Worm (Caenorhabditis elegans) whole organism, L4 larva: ENCODE measurements around the gene F13E6.2.
A peak's percentile ranks its signal among the peaks of the same experiment; 100 is the strongest.

Experiments used
- D1046.2 ChIP-seq: fragments of 200-800 bp; sonication (Bioruptor generic); IDR thresholded peaks from 2 replicates; pipeline ENCODE4 v1.3.6; 2022; ENCODE audit warnings: missing genetic modification characterization, missing compliant biosample characterization
- F44E2.7 ChIP-seq: fragments of 200-800 bp; sonication (Bioruptor generic); IDR thresholded peaks from 2 replicates; pipeline ENCODE4 v2.1.2; 2022; ENCODE audit warnings: missing genetic modification characterization, missing compliant biosample characterization
- R02D3.7 ChIP-seq: fragments of 150-350 bp; sonication (generic microtip); optimal IDR thresholded peaks from 3 replicates; lab custom pipeline; 2014; ENCODE audit warnings: missing biosample characterization, missing genetic modification characterization
- Y105C5A.15 ChIP-seq: fragments of 200-800 bp; sonication (Bioruptor generic); IDR thresholded peaks from 2 replicates; pipeline ENCODE4 v1.3.6; 2022; ENCODE audit warnings: missing genetic modification characterization, missing compliant biosample characterization
- Y48G9A.11 ChIP-seq: fragments of 200-800 bp; sonication (Bioruptor generic); IDR thresholded peaks from 2 replicates; pipeline ENCODE4 v1.3.6; 2022; ENCODE audit warnings: missing genetic modification reagents, missing genetic modification characterization, missing compliant biosample characterization
- Y5F2A.4 ChIP-seq: fragments of 200-800 bp; sonication (Bioruptor generic); optimal IDR thresholded peaks from 2 replicates; lab custom pipeline; 2018; ENCODE audit warnings: mild to moderate bottlenecking, missing genetic modification characterization, missing compliant biosample characterization
- Y75B8A.6 ChIP-seq: fragments of 200-800 bp; sonication (Bioruptor generic); IDR thresholded peaks from 2 replicates; pipeline ENCODE4 v1.3.6; 2022; ENCODE audit warnings: missing genetic modification reagents, missing genetic modification characterization, missing compliant biosample characterization
- arid-1 ChIP-seq: fragments of 200-800 bp; sonication (Bioruptor generic); conservative IDR thresholded peaks from 2 replicates; pipeline ENCODE4 v1.3.6; 2022; ENCODE audit warnings: missing genetic modification reagents, missing genetic modification characterization, missing compliant biosample characterization
- ceh-20 ChIP-seq: fragments of 200-800 bp; sonication (Bioruptor generic); IDR thresholded peaks from 2 replicates; pipeline ENCODE4 v1.3.6; 2022; ENCODE audit warnings: missing genetic modification reagents, missing genetic modification characterization, missing compliant biosample characterization
- ceh-44 ChIP-seq: fragments of 200-800 bp; sonication (Bioruptor generic); IDR thresholded peaks from 2 replicates; pipeline ENCODE4 v1.3.6; 2022; ENCODE audit warnings: missing genetic modification reagents, missing genetic modification characterization, missing compliant biosample characterization
- ceh-82 ChIP-seq: sonication (generic microtip); optimal IDR thresholded peaks from 2 replicates; lab custom pipeline; 2017; ENCODE audit warnings: missing biosample characterization, missing genetic modification characterization
- daf-12 ChIP-seq: fragments of 150-350 bp; optimal IDR thresholded peaks from 2 replicates; lab custom pipeline; 2014; ENCODE audit warnings: missing biosample characterization, missing genetic modification reagents, missing genetic modification characterization
- daf-16 ChIP-seq, 3 experiments: sonication (generic microtip); optimal IDR thresholded peaks; 2 replicates each; lab custom pipeline; 2016 to 2017; ENCODE audit warnings: missing genetic modification characterization in 3 of 3, missing genetic modification reagents in 3 of 3, mild to moderate bottlenecking in 2 of 3, missing compliant biosample characterization in 2 of 3, missing biosample characterization in 1 of 3, moderate library complexity in 1 of 3
- daf-8 ChIP-seq: fragments of 200-800 bp; sonication (Bioruptor generic); IDR thresholded peaks from 2 replicates; pipeline ENCODE4 v1.3.6; 2022; ENCODE audit warnings: missing genetic modification characterization, missing compliant biosample characterization
- dmd-8 ChIP-seq: fragments of 200-800 bp; sonication (Bioruptor generic); IDR thresholded peaks from 2 replicates; pipeline ENCODE4 v1.3.6; 2022; ENCODE audit warnings: missing genetic modification characterization, missing compliant biosample characterization
- dmd-9 ChIP-seq: fragments of 200-800 bp; sonication (Bioruptor generic); IDR thresholded peaks from 2 replicates; pipeline ENCODE4 v1.3.6; 2022; ENCODE audit warnings: missing genetic modification reagents, missing genetic modification characterization, missing compliant biosample characterization
- fkh-10 ChIP-seq: fragments of 150-350 bp; optimal IDR thresholded peaks from 2 replicates; lab custom pipeline; 2014; ENCODE audit warnings: missing biosample characterization, missing genetic modification reagents, missing genetic modification characterization
- hlh-11 ChIP-seq: fragments of 200-800 bp; sonication (Bioruptor generic); optimal IDR thresholded peaks from 2 replicates; lab custom pipeline; 2018; ENCODE audit warnings: mild to moderate bottlenecking, missing genetic modification characterization, missing compliant biosample characterization
- hlh-30 ChIP-seq: sonication (generic microtip); optimal IDR thresholded peaks from 2 replicates; lab custom pipeline; 2017; ENCODE audit warnings: antibody characterized with exemption, mild to moderate bottlenecking, missing genetic modification characterization, missing compliant biosample characterization; ENCODE audit not compliant: insufficient read depth
- hmg-1.1 ChIP-seq: fragments of 200-800 bp; sonication (Bioruptor generic); IDR thresholded peaks from 2 replicates; pipeline ENCODE4 v1.3.6; 2022; ENCODE audit warnings: missing genetic modification reagents, missing genetic modification characterization, missing compliant biosample characterization
- jun-1 ChIP-seq: fragments of 150-350 bp; optimal IDR thresholded peaks from 2 replicates; lab custom pipeline; 2014; ENCODE audit warnings: missing biosample characterization, missing genetic modification reagents, missing genetic modification characterization
- lin-29 ChIP-seq: fragments of 200-800 bp; sonication (Bioruptor generic); IDR thresholded peaks from 2 replicates; pipeline ENCODE4 v1.3.6; 2022; ENCODE audit warnings: missing genetic modification reagents, missing genetic modification characterization, missing compliant biosample characterization
- madf-9 ChIP-seq: fragments of 200-800 bp; sonication (Bioruptor generic); conservative IDR thresholded peaks from 2 replicates; pipeline ENCODE4 v1.3.6; 2022; ENCODE audit warnings: missing genetic modification reagents, missing genetic modification characterization, missing compliant biosample characterization
- mdl-1 ChIP-seq, 2 experiments: fragments of 150-350 bp in 1 of 2; sonication (generic microtip) in 1 of 2; optimal IDR thresholded peaks; 2 replicates each; lab custom pipeline; 2014 to 2017; ENCODE audit warnings: missing biosample characterization in 2 of 2, missing genetic modification characterization in 2 of 2
- mdt-29 ChIP-seq: fragments of 200-800 bp; sonication (Bioruptor generic); IDR thresholded peaks from 2 replicates; pipeline ENCODE4 v1.3.6; 2022; ENCODE audit warnings: missing genetic modification reagents, missing genetic modification characterization, missing compliant biosample characterization
- mep-1 ChIP-seq: fragments of 150-350 bp; sonication (generic microtip); optimal IDR thresholded peaks from 3 replicates; lab custom pipeline; 2014; ENCODE audit warnings: missing biosample characterization, missing genetic modification characterization
- mxl-2 ChIP-seq: fragments of 200-800 bp; sonication (Bioruptor generic); conservative IDR thresholded peaks from 2 replicates; pipeline ENCODE4 v1.3.6; 2022; ENCODE audit warnings: missing genetic modification reagents, missing genetic modification characterization, missing compliant biosample characterization
- mxl-3 ChIP-seq: fragments of 200-800 bp; sonication (Bioruptor generic); optimal IDR thresholded peaks from 2 replicates; lab custom pipeline; 2018; ENCODE audit warnings: mild to moderate bottlenecking, missing genetic modification characterization, missing compliant biosample characterization
- nhr-10 ChIP-seq: fragments of 150-350 bp; optimal IDR thresholded peaks from 2 replicates; lab custom pipeline; 2014; ENCODE audit warnings: missing biosample characterization, missing genetic modification characterization
- nhr-25 ChIP-seq: sonication (generic microtip); optimal IDR thresholded peaks from 2 replicates; lab custom pipeline; 2017; ENCODE audit warnings: missing genetic modification characterization, mild to moderate bottlenecking, missing compliant biosample characterization, antibody characterized with exemption, moderate library complexity, borderline replicate concordance; ENCODE audit not compliant: insufficient read depth
- nhr-28 ChIP-seq: fragments of 150-350 bp; optimal IDR thresholded peaks from 2 replicates; lab custom pipeline; 2014; ENCODE audit warnings: missing biosample characterization, missing genetic modification characterization
- nhr-41 ChIP-seq: fragments of 200-800 bp; sonication (Bioruptor generic); IDR thresholded peaks from 2 replicates; pipeline ENCODE4 v1.3.6; 2022; ENCODE audit warnings: missing genetic modification reagents, missing genetic modification characterization, missing compliant biosample characterization
- nhr-42 ChIP-seq: fragments of 200-800 bp; sonication (Bioruptor generic); IDR thresholded peaks from 2 replicates; pipeline ENCODE4 v1.3.6; 2022; ENCODE audit warnings: missing genetic modification characterization, missing compliant biosample characterization
- nhr-48 ChIP-seq: sonication (generic microtip); optimal IDR thresholded peaks from 2 replicates; lab custom pipeline; 2016; ENCODE audit warnings: mild to moderate bottlenecking, missing genetic modification characterization, missing compliant biosample characterization
- nhr-6 ChIP-seq: fragments of 150-350 bp; optimal IDR thresholded peaks from 2 replicates; lab custom pipeline; 2014; ENCODE audit warnings: missing biosample characterization, missing genetic modification characterization
- nhr-76 ChIP-seq: fragments of 150-350 bp; optimal IDR thresholded peaks from 2 replicates; lab custom pipeline; 2014; ENCODE audit warnings: missing biosample characterization, missing genetic modification characterization
- pha-4 ChIP-seq, 2 experiments: fragments of 150-350 bp in 1 of 2; fragments of 200-800 bp in 1 of 2; sonication (Bioruptor generic) in 1 of 2; IDR thresholded peaks in 1 of 2; optimal IDR thresholded peaks in 1 of 2; 2 replicates each; pipeline versions ENCODE4 v1.3.6 to Lab custom; 2014 to 2022; ENCODE audit warnings: missing genetic modification characterization in 2 of 2, missing genetic modification reagents in 2 of 2, missing biosample characterization in 1 of 2, missing compliant biosample characterization in 1 of 2
- rbr-2 ChIP-seq: sonication (generic microtip); optimal IDR thresholded peaks from 2 replicates; lab custom pipeline; 2016; ENCODE audit warnings: missing genotype, missing genetic modification characterization, missing compliant biosample characterization
- sdz-12 ChIP-seq: fragments of 200-800 bp; sonication (Bioruptor generic); optimal IDR thresholded peaks from 2 replicates; lab custom pipeline; 2018; ENCODE audit warnings: mild to moderate bottlenecking, missing genetic modification characterization, missing compliant biosample characterization
- skn-1 ChIP-seq: fragments of 150-350 bp; optimal IDR thresholded peaks from 2 replicates; lab custom pipeline; 2014; ENCODE audit warnings: missing biosample characterization, missing genetic modification characterization
- snpc-4 ChIP-seq: fragments of 150-350 bp; optimal IDR thresholded peaks from 2 replicates; lab custom pipeline; 2014; ENCODE audit warnings: missing biosample characterization, missing genetic modification characterization
- spr-3 ChIP-seq: fragments of 200-800 bp; sonication (Bioruptor generic); optimal IDR thresholded peaks from 2 replicates; lab custom pipeline; 2018; ENCODE audit warnings: mild to moderate bottlenecking, missing genetic modification characterization, missing compliant biosample characterization
- tra-1 ChIP-seq: fragments of 200-800 bp; sonication (Bioruptor generic); IDR thresholded peaks from 2 replicates; pipeline ENCODE4 v1.3.6; 2022; ENCODE audit warnings: missing genetic modification reagents, missing genetic modification characterization, missing compliant biosample characterization
- unc-130 ChIP-seq: sonication (generic microtip); optimal IDR thresholded peaks from 2 replicates; lab custom pipeline; 2016; ENCODE audit warnings: missing genetic modification reagents, missing genetic modification characterization, missing compliant biosample characterization
- unc-39 ChIP-seq: sonication (generic microtip); optimal IDR thresholded peaks from 2 replicates; lab custom pipeline; 2017; ENCODE audit warnings: missing biosample characterization, missing genetic modification characterization
- unc-62 ChIP-seq, 3 experiments: fragments of 150-350 bp in 1 of 3; sonication (generic microtip); optimal IDR thresholded peaks in 2 of 3; peaks in 1 of 3; 1 replicate in 1 of 3; 2 replicates in 2 of 3; lab custom pipeline; 2014 to 2017; ENCODE audit warnings: missing biosample characterization in 3 of 3, missing genetic modification characterization in 3 of 3, missing genetic modification reagents in 3 of 3, missing genotype in 1 of 3
- zfp-3 ChIP-seq: fragments of 200-800 bp; sonication (Bioruptor generic); conservative IDR thresholded peaks from 2 replicates; pipeline ENCODE4 v1.3.6; 2022; ENCODE audit warnings: missing genetic modification reagents, missing genetic modification characterization, missing compliant biosample characterization
- zip-11 ChIP-seq: fragments of 200-800 bp; sonication (Bioruptor generic); IDR thresholded peaks from 2 replicates; pipeline ENCODE4 v1.3.6; 2022; ENCODE audit warnings: missing genetic modification characterization, missing compliant biosample characterization

Gene F13E6.2

DNA sequence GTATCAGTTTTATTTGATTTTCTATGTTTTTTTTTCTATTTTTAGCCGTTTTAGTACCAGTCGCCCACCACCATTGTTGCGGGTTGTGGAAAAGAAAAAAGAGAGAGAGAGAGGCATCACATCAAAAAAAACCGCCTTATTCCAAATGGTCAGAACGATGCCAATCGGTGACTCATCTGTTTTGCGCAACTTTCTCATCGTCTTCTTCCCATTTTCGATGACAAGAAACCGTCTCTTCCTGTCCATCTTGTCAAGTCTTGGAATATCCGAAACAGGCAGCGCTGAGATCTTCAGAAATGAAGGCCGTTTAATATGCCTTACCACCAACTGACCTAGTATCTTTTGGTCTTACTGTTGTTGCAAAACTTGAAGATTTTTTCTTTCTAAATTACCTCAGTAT lies 12.4 kb upstream of the F13E6.2 start:
- TF ChIP-seq Y75B8A.6 (GFP tag; lab: Robert Waterston, UW) (no peak), skn-1 (tag; lab: Kevin White, UChicago) (no peak), mdl-1 (tag; optimal IDR thresholded peaks at IDR 0.05; lab: Kevin White, UChicago) (peak in 1 of 2 experiments; percentile 47), unc-62 (GFP tag; optimal IDR thresholded peaks at IDR 0.05 in 1 of 2; lab: Kevin White, UChicago) (no peak), unc-62 (tag; optimal IDR thresholded peaks at IDR 0.05; lab: Kevin White, UChicago) (no peak), tra-1 (GFP tag; lab: Robert Waterston, UW) (no peak), pha-4 (GFP tag; IDR thresholded peaks at IDR 0.05; lab: Robert Waterston, UW) (no peak), pha-4 (tag; optimal IDR thresholded peaks at IDR 0.05; lab: Kevin White, UChicago) (no peak), nhr-28 (tag; lab: Kevin White, UChicago) (peak; percentile 6), lin-29 (GFP tag; lab: Robert Waterston, UW) (no peak), Y5F2A.4 (GFP tag; lab: Kevin White, UChicago) (no peak), F44E2.7 (GFP tag; lab: Robert Waterston, UW) (no peak), daf-8 (GFP tag; lab: Robert Waterston, UW) (no peak), madf-9 (GFP tag; lab: Robert Waterston, UW) (no peak), hlh-11 (tag; lab: Kevin White, UChicago) (peak; percentile 57), mep-1 (peak; percentile 14), ceh-82 (no peak), rbr-2 (tag; lab: Kevin White, UChicago) (no peak), mxl-2 (GFP tag; lab: Robert Waterston, UW) (no peak), unc-130 (no peak), nhr-25 (peak; percentile 42), ceh-44 (GFP tag; lab: Robert Waterston, UW) (no peak), hmg-1.1 (GFP tag; lab: Robert Waterston, UW) (no peak)

ce11 chrX:10684533-10684932 lies 10.4 kb upstream of the F13E6.2 start:
- no peak for TF ChIP-seq Y105C5A.15 (GFP tag; lab: Robert Waterston, UW)
- peak in 1 of 2 experiments; percentile 76 for TF ChIP-seq daf-16 (GFP tag; optimal IDR thresholded peaks at IDR 0.05; lab: Kevin White, UChicago)
- peak; percentile 80 for TF ChIP-seq daf-16 (tag; optimal IDR thresholded peaks at IDR 0.05; lab: Kevin White, UChicago)
- no peak for TF ChIP-seq zip-11
- TF ChIP-seq skn-1 (tag; lab: Kevin White, UChicago), result no peak
- TF ChIP-seq hmg-1.1 (GFP tag; lab: Robert Waterston, UW), result 0 out of 2 replicates have a peak, but pooled peaks have one; percentile 47
- TF ChIP-seq D1046.2 (GFP tag; lab: Robert Waterston, UW), result no peak
- no peak for TF ChIP-seq daf-12 (tag; lab: Kevin White, UChicago)
- no peak for TF ChIP-seq nhr-25
- no peak for TF ChIP-seq dmd-8 (GFP tag; lab: Robert Waterston, UW)
- TF ChIP-seq nhr-76 (tag; lab: Kevin White, UChicago), result no peak
- TF ChIP-seq Y48G9A.11, result no peak
- no peak for TF ChIP-seq arid-1 (GFP tag; lab: Robert Waterston, UW)
- TF ChIP-seq zfp-3, result no peak
- no peak for TF ChIP-seq unc-39 (tag; lab: Kevin White, UChicago)
- TF ChIP-seq sdz-12, result no peak
- TF ChIP-seq dmd-9, result no peak
- TF ChIP-seq Y75B8A.6 (GFP tag; lab: Robert Waterston, UW), result no peak
- TF ChIP-seq mdl-1 (tag; optimal IDR thresholded peaks at IDR 0.05; lab: Kevin White, UChicago), result peak in 1 of 2 experiments; percentile 61
- no peak for TF ChIP-seq unc-62 (GFP tag; optimal IDR thresholded peaks at IDR 0.05 in 1 of 2; lab: Kevin White, UChicago)
- TF ChIP-seq unc-62 (tag; optimal IDR thresholded peaks at IDR 0.05; lab: Kevin White, UChicago), result no peak
- TF ChIP-seq nhr-10 (tag; lab: Kevin White, UChicago), result no peak
- TF ChIP-seq hlh-30, result peak; percentile 80
- no peak for TF ChIP-seq jun-1 (tag; lab: Kevin White, UChicago)
- TF ChIP-seq nhr-6 (tag; lab: Kevin White, UChicago), result no peak
- TF ChIP-seq nhr-42, result no peak
- no peak for TF ChIP-seq nhr-48 (tag; lab: Kevin White, UChicago)
- TF ChIP-seq fkh-10, result no peak
- no peak for TF ChIP-seq R02D3.7 (tag; lab: Kevin White, UChicago)
- peak; percentile 80 for TF ChIP-seq mxl-3 (GFP tag; lab: Kevin White, UChicago)
- TF ChIP-seq nhr-41 (GFP tag; lab: Robert Waterston, UW), result no peak
- TF ChIP-seq hlh-11 (tag; lab: Kevin White, UChicago), result peak; percentile 84
- no peak for TF ChIP-seq spr-3
- no peak for TF ChIP-seq ceh-20 (GFP tag; lab: Robert Waterston, UW)
- TF ChIP-seq mdt-29 (GFP tag; lab: Robert Waterston, UW), result no peak
- no peak for TF ChIP-seq snpc-4 (tag; lab: Kevin White, UChicago)
